Fruit fly (Drosophila melanogaster) whole organism, larva: ENCODE measurements around the gene CG11562.

Source experiments
- noc ChIP-seq: fragments of 200-800 bp; sonication (Bioruptor generic); optimal IDR thresholded peaks from 3 replicates; lab custom pipeline; 2019; ENCODE audit warnings: missing biosample characterization, mild to moderate bottlenecking, missing genetic modification characterization, moderate library complexity

CG11562 gene

DNA sequence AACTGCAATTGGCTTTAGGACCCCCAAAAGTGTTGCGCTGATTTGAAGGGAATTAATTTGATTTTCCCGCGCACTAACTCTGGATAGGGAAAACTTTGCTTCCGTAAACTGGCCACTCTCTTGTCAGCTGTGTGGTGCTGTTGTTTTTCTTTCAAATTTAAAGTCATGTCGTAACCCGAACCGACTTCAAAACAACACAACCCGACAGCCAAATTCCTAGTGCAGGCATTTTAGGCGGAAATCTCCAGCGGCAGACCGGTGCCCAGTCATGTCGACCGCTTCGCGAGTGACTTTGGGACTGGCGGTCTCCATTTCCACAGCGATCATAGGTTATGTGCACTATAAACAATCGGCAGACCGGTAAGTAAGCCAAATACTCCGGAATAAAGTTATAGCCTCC lies at the start of gene CG11562:
Gene CG11562 (plus strand): TSS at position 119 of the 400 bp plus-strand sequence.
- no peak for TF ChIP-seq noc (tag; lab: Kevin White, UChicago)

DNA sequence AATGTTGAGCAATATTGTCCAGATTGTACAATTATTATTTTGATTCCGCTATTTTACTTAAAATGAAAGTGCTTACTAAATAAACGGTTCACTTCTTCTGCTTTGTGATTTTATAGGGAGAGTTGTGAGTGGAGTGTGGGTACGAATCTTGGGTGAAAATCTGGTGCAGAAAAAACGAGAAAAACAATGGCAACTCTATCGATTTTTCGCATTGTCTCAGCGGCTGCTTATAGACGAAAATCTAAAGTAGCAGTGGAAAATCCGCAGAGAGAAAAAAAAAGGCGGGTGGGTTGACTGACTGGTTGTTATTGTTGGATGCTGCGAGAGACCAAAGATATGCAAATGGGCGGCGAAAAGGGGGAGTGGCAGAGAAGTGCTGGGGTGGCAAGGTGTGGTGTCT lies 49.1 kb upstream of the CG11562 start:
- no peak for TF ChIP-seq noc (tag; lab: Kevin White, UChicago)

DNA sequence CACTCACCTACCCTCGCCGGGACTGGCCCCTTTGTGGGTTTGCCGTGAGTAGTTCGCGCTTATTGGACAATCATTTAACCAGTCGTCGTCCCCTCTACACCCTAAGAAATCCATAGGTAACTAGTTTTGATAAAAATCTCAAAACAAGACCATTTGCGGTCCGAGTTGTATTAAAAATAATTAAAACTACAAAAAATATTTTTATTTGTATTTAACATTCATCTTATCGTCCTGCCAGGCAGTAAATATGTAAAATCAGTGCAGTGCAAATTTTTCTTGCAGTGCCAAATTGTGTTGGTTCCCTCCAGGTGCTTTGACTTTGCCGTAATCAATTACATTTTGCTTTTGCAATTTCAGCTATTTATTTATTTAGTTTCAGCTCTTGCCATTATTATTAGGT lies 48.4 kb upstream of the CG11562 start:
- peak; percentile 39 for TF ChIP-seq noc (tag; lab: Kevin White, UChicago)

- no peak for TF ChIP-seq noc (tag; lab: Kevin White, UChicago)
These were observed 47.7 kb upstream of the CG11562 start for dm6 chr2L:244559-244958.

- peak; percentile 11 for TF ChIP-seq noc (tag; lab: Kevin White, UChicago)
These were observed 45.4 kb upstream of the CG11562 start for dm6 chr2L:246656-247340.

DNA sequence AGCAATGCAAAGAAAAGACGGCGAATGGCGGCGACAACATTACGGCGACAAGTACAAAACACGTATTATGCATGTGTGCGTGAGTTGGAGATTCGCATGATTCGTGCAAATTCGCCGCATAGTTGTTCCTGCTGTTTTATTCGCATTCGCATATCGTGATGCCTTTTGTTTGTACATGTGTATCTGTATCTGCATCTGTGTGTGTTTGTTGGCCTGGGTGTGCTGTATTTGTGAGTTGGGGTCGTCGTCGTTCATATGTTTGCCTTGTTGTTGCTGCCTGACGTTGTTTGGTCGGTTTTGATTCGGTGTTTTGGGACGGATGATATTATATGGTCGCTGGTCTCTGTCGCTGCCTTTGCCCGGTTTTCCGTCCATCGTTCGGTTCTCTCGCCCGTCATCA lies 44.8 kb upstream of the CG11562 start:
- TF ChIP-seq noc (tag; lab: Kevin White, UChicago): no peak

DNA sequence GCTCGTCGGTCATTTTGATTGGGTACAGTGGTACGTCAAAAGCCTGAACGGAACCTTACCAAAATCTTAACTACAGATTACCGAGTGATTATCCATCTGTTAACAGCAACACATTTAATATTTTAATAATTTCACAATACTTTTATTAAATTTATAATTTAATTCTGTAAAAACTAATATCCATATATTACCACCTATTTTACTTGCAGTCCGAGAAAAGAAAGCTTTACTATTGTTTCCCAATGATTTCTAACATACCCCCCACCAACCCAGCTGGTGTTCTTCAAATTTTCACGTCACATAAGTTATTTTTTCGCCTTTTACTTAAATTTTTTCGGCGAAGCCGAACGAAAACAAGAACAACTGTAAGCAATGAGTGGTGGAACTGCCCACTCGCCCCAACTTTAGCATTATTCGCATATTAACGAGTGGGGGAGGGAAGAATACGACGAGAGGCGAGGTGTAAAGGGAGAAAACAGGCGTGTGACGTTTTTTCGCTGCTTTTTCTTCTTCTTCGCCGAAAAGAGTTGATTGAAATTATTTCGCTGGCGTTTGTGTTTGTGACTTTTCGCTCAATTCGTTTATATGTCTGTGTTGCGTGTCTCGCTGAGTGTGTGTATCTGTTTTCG lies 44.3 kb upstream of the CG11562 start:
- TF ChIP-seq noc (tag; lab: Kevin White, UChicago): peak; percentile 92

- no peak for TF ChIP-seq noc (tag; lab: Kevin White, UChicago)
These were observed 43.6 kb upstream of the CG11562 start for dm6 chr2L:248592-248991.

DNA sequence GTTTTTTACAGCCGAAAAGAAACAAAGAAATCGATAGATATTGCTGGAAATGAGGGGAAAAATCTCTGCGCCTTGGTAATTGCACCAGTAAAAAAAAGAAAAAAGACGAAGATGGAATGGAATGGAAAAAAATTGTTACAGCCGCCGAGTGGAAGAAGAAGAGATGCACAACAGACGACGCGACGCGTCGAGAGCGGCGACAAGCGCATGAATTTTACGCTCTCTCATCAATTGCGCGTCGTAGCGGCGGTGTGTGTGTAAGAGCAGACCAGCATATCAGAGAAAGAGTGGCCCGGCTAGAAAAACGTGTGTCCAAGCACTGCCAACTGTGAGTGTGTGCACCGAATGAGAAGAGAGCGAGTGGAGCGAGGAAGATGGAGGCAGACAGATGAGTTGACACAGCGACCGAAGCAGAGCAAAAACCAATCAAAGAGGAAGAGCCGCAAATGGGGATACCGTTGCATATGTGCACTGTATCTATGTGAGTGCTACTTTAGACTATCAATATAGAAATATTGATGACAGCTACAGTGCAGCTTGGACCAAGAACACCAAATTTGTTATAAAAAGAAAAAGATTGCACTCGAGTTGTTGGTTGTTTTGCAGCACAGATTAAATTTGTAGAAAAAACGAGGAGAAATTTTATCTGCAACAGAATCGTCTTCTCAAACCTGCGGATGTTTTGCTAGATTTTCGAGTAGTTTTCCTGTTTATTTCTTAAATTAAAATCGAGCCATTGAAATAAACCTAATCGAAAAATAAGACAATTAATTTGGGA lies 43.0 kb upstream of the CG11562 start:
- TF ChIP-seq noc (tag; lab: Kevin White, UChicago): no peak

DNA sequence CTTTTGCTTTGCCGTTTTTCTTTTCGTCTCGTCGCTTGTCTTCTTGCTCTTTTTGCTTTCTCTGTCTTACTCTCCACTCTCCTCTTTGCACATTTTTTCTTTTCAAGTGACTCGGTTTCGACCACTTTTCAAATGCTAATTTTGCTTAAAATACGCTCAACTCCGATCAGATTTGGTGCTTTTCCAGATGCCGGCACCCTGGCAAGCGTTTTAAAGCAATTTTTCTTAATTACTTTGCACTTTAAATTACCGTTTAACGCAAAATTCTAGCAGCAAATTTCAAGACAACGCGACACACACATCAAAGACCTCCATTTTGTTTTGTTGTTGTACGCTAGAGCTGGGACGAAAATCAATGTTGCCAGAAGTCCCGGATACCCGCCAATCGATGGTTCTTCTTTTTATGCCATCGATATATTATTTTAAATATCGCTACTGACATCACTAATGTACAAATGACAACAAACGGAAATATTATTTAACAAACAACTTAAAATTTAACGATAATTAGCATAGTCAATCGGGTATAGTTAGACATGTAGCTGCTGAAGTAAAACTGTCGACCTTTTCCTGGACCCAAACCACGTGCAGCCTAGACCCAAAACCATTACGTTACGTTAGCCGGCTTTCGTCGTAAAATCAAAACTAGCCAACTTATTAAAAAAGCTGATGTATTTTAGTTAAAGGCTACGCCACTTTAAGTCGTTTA lies 41.6 kb upstream of the CG11562 start, which contains the start of gene kis:
Gene kis (minus strand): TSS at position 317 of the 709 bp plus-strand sequence.
- peak; percentile 24 for TF ChIP-seq noc (tag; lab: Kevin White, UChicago)

DNA sequence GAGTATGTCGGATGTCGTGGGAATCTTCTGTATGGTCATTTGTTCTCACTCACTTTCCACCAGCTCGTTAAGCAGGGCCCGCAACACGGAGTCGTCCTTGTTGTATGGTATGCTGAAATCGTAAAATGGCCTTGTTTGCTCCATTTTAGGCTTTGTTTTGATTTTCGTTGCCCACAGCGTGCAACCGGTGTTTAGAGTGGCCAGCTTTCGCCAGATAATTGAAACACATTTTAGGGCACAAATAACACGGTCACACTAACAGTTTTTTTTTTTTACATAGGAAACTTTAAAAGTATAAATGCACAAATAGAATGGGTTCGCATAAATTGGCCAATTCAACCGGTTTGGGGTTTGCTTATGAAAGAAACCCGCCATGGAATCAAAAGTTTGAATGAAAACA lies 40.0 kb upstream of the CG11562 start, which contains the start of gene Rpp30:
Gene Rpp30 (minus strand): TSS at position 200 of the 400 bp plus-strand sequence.
- TF ChIP-seq noc (tag; lab: Kevin White, UChicago): no peak

- TF ChIP-seq noc (tag; lab: Kevin White, UChicago): peak; percentile 68
These were observed 24.7 kb upstream of the CG11562 start, which contains the start of gene CG17075 for dm6 chr2L:267441-268089. CG17075 (minus strand) TSS chr2L:267505.

- no peak for TF ChIP-seq noc (tag; lab: Kevin White, UChicago)
These were observed 23.4 kb upstream of the CG11562 start, which contains the start of gene CG3345 for dm6 chr2L:268788-269187. CG3345 (plus strand) TSS chr2L:269088.

- no peak for TF ChIP-seq noc (tag; lab: Kevin White, UChicago)
These were observed 20.7 kb upstream of the CG11562 start, which contains the start of gene Dus1 for dm6 chr2L:271553-271952. Dus1 (minus strand) TSS chr2L:271744.

DNA sequence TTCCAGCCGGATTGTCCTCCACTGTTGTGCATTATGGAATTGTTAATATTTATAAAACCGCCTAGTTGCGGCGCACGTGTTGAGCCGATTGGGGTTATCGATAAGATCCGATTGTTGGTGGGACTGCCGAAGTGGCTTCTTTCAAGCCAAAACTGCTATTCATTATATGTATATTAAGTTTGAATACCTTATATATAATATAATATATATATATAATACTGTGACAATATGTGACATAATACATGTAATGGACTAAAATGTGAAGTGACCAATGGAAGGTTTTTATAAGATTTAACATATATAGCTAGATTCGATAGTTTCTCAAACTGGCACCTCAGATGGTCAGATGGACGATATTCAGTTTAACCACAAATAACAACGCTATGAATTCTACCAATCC lies 18.6 kb upstream of the CG11562 start, which contains the start of the genes mbm and CG11555:
Gene mbm (minus strand): TSS at position 113 of the 400 bp plus-strand sequence.
Gene CG11555 (plus strand): TSS at position 234 of the 400 bp plus-strand sequence.
- TF ChIP-seq noc (tag; lab: Kevin White, UChicago): no peak
